Worm (Caenorhabditis elegans): Measurements from ENCODE around the gene M01H9.5.

ce11 chrIV:4513269-4513819, 48.1 kb downstream of the M01H9.5 start, which contains the start of gene sar-1:
- no peak for TF ChIP-seq ceh-39 (tag; optimal IDR thresholded peaks at IDR 0.05)
- TF ChIP-seq ztf-11 (tag; optimal IDR thresholded peaks at IDR 0.05): no peak
- TF ChIP-seq nhr-28 (tag; optimal IDR thresholded peaks at IDR 0.05): no peak

All from whole organism, mixed stage, embryonic.